Worm (Caenorhabditis elegans): Measurements from ENCODE around the gene R52.6.

ce11 chrII:2140817-2141216 is 28.0 kb upstream of the R52.6 start, which contains the start of gene C40A11.3:
- TF ChIP-seq R02D3.7 (tag; optimal IDR thresholded peaks at IDR 0.05) = no peak
- TF ChIP-seq cey-2 (tag; optimal IDR thresholded peaks at IDR 0.05; ENCODE audit: borderline replicate concordance, insufficient read depth) = no peak
- TF ChIP-seq snpc-4 (tag; optimal IDR thresholded peaks at IDR 0.05) = no peak
- no peak for TF ChIP-seq nhr-6 (tag; optimal IDR thresholded peaks at IDR 0.05)
- no peak for TF ChIP-seq nhr-11 (tag; optimal IDR thresholded peaks at IDR 0.05)
- no peak for TF ChIP-seq nhr-41 (GFP tag; IDR thresholded peaks at IDR 0.05)
